Fruit fly (Drosophila melanogaster): ENCODE results near the gene Ubc4.

Ubc4 gene

DNA sequence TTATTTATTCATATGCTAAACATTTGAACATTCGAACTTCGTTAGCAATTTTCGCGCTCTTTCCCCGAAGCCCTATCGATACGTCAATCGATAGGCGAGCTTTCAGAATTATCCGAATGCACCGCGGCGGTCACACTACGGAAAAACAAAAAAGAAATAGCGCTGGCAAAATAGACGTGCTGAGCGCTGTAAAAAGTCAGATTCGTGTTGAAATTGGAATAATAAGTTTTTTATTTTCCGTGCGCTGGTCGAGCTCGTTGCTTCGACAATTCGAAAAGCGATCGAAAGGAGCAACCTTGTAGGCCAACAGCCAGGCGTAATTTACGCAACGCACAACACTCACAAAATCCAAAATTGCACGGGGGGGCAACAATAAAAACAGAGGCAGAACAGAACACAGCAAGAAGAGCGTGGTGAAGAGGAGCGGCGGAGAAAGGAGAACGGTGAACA is at the start of gene Ubc4:
Ubc4 (plus strand) TSS at position 144 of the 450 bp plus-strand sequence.
- TF ChIP-seq CTCF (optimal IDR thresholded peaks at IDR 0.05) (no peak), CG8478 (optimal IDR thresholded peaks at IDR 0.05) (no peak)

DNA sequence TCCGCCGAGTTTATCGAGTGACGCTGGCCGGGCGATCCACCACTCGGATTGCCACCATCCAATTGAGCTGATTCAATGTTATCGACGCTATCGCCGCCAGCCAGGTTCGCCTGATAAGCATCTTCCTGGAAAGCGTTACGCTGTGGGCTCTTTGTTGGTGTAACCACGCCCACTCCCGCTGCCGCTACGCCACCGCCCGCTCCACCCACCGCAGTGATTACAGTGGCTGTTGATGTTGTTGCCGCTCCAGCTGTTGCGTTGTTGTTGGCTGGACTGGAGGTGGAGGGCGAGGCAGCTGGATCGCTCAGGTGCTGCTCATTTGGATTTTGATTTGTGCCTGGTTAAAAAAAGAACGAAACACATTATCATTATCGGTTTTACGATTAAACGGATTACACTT is 26.8 kb upstream of the Ubc4 start:
- no peak for TF ChIP-seq CTCF (optimal IDR thresholded peaks at IDR 0.05)
- TF ChIP-seq CG8478 (optimal IDR thresholded peaks at IDR 0.05), result no peak

DNA sequence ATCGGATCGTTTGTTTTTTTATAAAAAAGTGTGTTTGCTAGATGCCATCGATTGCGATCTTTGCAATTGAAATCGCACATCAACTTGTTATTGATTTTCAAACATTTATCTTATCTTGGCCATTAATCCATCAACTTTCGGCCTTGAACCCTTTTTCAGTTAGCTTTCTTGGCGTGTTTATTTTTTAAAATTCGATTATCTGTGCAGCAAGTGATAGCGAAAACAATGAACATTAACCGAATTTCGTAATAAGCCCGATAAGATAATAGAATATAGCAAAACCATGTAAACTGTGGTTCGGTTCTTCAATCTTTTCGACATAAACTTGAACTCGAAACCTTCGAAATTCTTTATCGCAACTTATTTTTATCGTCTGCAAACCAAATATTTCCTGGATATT is 23.8 kb upstream of the Ubc4 start:
- TF ChIP-seq CG8478 (optimal IDR thresholded peaks at IDR 0.05), result no peak
- no peak for TF ChIP-seq CTCF (optimal IDR thresholded peaks at IDR 0.05)

DNA sequence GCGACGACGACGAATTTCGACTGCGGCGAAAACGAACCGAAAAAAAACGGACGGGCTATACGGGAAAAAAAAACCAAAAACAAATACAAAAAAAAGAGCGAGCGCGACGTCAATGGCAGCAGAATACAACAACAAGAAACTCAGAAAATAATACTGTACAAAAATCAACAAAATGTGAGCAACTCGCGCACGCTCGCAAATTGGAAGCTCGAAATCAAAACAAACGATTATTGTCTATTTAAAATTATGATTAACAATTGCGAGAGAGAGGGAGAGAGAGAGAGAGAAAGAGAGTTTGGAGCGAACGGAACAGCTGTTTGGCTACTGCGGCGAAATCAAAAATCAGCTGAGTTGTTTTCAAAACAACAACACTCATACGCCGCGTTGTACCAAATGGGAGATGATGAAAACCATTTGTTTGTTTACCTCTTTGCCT is 22.6 kb upstream of the Ubc4 start:
- TF ChIP-seq CTCF (optimal IDR thresholded peaks at IDR 0.05) (no peak), CG8478 (optimal IDR thresholded peaks at IDR 0.05) (no peak)

DNA sequence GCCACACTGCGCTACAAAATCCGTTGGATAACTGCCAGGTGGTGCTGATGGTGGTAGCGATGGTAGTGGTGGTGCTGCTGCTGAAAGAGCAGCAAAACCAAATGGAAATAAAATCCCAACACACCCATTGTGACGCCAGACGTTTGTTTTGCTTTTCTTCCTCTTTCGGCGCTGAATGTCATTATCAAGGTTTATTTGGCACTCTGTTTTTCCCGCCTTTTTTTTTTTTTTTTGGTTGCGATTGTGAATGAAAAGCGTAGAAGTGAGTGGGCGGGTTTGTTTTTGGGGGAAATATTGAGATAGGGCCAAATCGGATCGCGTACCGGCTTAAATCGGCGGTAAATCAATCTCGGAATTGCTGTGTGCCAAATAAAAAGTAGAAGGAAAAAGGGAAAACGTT is 20.9 kb upstream of the Ubc4 start:
- no peak for TF ChIP-seq CG8478 (optimal IDR thresholded peaks at IDR 0.05)
- TF ChIP-seq CTCF (optimal IDR thresholded peaks at IDR 0.05), result no peak

DNA sequence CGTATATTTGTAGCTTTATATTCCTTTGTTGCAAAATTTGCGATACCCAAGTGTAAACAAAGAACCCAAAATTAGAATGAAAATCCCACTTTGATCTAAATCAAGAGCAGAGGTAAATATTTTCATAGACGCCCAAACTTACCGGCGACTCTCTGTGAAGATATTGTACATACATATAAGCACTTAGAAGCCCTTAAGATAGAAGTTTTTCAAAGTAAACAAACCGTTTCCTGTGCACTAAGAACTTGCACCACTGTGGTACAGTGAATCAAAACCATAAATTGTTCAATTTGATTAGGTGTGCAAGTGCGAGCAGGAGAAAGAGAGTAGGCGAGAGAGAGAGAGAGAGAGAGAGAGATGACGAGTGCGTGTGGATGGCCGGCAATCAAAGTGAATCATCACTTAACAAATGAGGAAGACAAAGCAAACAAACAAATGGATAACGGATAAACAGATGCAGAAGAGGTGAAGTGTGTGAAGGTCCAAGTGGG is 20.1 kb upstream of the Ubc4 start:
- no peak for TF ChIP-seq CG8478 (optimal IDR thresholded peaks at IDR 0.05)
- no peak for TF ChIP-seq CTCF (optimal IDR thresholded peaks at IDR 0.05)

DNA sequence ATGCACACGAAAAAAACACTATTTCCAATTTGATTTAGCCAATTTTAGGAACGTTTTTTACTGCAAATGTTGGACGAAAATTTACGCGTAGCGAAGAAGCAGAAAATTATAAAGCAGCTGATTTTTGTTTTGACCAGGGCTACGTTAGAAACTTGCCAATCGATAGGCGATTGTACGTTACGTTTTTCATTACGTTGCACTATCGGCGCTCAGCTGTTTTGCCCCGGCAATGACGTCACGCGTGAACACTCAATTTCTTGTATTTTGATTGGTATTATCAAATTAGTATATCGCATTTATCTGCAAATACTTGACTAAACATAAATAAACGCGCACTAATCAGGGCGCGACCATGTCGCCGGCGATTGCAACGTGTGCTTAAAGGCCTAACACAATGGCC is 19.1 kb upstream of the Ubc4 start, which contains the start of the genes fry and CG16717:
fry (minus strand) TSS at position 110 of the 400 bp plus-strand sequence.
CG16717 (plus strand) TSS at position 208 of the 400 bp plus-strand sequence.
- no peak for TF ChIP-seq CG8478 (optimal IDR thresholded peaks at IDR 0.05)
- no peak for TF ChIP-seq CTCF (optimal IDR thresholded peaks at IDR 0.05)

DNA sequence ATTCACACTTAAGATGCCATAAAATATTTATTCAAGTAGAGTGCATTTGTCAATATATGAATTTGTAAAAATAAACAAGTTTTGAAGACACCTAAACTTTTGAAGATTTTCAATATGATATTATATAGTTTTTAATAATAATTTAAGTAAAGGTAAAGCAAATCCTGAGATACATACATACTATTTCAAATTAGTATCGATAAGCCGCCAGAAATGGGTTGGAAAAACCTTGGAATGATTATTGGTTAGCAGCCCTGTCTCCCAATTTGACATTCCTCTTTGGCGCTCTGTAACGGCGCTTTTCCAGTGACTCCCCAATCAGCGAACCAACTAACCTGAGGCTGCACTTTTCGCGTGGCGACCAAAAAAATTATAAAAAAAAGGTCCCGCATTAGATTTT is 17.2 kb upstream of the Ubc4 start, which contains the start of gene alphaTub67C:
alphaTub67C (plus strand) TSS at position 301 of the 400 bp plus-strand sequence.
- no peak for TF ChIP-seq CTCF (optimal IDR thresholded peaks at IDR 0.05)
- TF ChIP-seq CG8478 (optimal IDR thresholded peaks at IDR 0.05), result no peak

DNA sequence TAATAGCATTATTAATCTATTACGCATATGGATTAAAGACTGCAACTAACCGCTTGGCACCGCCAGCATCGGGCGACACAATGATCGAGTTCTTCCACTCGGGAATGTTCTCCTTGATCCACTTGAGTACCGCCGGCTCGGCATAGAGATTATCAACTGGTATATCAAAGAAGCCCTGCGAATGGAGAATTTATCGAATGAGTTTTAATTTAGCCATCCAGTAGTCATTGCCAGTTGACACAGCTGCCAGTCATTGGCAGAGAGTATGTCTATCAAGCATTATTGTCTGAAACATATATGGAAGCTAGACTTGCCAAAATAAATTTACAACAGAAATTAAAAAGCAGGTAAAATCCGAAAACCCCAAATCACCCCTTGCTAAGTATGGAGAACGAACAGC is 13.3 kb upstream of the Ubc4 start, which contains the start of gene CG16719:
CG16719 (plus strand) TSS at position 301 of the 400 bp plus-strand sequence.
- TF ChIP-seq CTCF (optimal IDR thresholded peaks at IDR 0.05), result no peak
- no peak for TF ChIP-seq CG8478 (optimal IDR thresholded peaks at IDR 0.05)

DNA sequence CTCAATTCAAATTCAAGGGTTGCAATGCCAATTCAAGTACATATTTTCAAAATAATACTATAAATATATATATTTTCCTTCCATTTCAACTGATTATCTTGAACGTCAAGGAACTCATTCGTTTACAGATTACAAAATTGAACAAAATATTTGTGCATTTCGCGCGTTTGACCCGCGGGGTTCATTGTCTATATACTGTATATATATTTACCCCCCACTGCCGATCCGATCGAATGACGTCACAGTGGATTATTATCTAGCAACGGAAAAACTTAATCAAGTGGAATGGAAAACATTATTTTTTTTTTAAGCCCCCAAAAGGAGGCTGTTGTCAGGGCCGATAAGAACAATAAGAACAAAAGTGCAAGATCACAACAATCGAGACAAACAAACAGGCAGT is 10.6 kb upstream of the Ubc4 start:
- TF ChIP-seq CTCF (optimal IDR thresholded peaks at IDR 0.05) (no peak), CG8478 (optimal IDR thresholded peaks at IDR 0.05) (no peak)

DNA sequence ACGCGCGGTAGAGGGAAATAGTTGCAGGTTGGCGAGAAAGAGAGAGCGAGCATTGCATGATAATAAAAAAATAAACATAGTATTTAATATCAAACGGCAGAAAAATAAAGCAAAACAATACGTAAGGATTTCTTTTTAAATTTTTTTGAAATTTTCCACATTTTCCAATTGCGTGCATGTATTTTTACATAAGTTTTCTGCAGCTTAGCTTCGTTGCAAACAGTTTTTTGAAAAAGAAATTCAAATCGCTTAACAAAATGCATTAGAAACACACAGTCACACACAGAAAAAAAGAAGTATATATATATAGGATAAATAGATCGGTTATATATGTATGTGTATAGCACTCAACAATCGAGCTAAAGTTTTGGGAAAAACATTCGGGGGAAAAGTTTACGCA is 9.5 kb upstream of the Ubc4 start:
- TF ChIP-seq CTCF (optimal IDR thresholded peaks at IDR 0.05) (no peak), CG8478 (optimal IDR thresholded peaks at IDR 0.05) (no peak)

DNA sequence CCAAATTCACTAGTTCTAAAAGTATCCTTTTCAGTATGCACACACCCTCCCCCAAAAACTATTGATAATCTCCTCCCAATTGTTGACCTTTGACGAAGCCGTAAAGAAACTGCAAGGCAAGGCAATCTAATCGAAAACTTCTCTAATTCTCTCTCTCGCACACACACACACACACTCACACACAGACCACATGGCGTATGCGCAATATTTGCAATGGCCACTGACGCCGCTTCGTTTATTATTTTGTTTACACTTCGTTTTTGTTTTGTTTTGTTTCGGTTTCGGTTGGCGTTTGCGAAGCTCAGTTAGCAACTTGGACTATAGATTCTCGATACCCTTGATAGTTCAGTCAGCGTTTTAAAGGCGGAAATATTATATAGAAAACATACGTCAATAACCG is 8.3 kb upstream of the Ubc4 start:
- TF ChIP-seq CG8478 (optimal IDR thresholded peaks at IDR 0.05), result no peak
- no peak for TF ChIP-seq CTCF (optimal IDR thresholded peaks at IDR 0.05)

DNA sequence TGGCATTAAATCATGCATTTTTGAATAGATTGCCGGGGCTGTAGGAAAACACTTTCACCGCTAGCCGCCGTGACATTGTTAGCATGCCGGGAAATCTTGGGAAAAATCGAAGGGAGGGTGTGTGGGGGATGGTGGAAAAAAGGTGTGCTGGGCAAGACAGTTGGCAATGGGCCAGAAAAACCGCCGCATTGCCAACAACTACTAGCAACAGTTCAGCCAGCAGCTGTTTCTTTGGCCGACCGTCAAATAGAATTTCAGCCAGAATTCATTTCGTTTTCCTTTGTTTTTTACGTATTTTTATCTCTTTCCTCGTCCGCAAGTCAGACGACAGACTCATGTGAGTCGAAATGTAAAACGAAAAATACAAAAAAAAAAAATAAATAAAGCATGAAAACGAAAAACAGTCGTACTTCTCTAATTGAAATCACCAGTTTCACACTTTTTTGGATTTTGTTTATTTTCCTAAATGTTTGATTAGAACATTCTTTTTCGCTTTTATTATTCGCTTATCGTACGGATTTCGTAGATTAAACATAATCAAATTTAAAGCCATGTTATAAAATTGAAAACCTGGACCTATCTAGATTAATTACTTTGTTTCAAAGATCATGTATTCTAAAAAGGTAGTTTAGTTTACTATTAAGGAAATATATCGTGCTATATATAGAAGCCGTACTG is 7.2 kb upstream of the Ubc4 start:
- TF ChIP-seq CTCF (optimal IDR thresholded peaks at IDR 0.05), result no peak
- TF ChIP-seq CG8478 (optimal IDR thresholded peaks at IDR 0.05), result no peak

DNA sequence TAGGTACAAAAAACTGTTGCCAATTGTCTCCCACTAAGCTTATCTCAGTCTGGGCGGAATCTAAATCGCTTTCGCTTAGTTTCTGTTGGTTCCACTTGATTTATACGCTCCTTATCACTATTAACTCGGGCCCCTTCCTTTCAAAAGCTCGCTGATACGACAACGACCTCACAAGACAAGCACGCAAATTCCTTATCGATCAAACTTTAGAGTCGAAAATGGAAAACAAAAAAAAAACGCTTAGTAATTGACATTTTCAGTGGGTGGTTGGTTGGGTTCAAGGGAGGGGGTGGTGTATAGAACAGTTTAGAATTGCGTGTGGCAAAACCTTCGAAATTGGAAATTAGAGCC is 6.7 kb upstream of the Ubc4 start:
- no peak for TF ChIP-seq CTCF (optimal IDR thresholded peaks at IDR 0.05)
- TF ChIP-seq CG8478 (optimal IDR thresholded peaks at IDR 0.05), result no peak

DNA sequence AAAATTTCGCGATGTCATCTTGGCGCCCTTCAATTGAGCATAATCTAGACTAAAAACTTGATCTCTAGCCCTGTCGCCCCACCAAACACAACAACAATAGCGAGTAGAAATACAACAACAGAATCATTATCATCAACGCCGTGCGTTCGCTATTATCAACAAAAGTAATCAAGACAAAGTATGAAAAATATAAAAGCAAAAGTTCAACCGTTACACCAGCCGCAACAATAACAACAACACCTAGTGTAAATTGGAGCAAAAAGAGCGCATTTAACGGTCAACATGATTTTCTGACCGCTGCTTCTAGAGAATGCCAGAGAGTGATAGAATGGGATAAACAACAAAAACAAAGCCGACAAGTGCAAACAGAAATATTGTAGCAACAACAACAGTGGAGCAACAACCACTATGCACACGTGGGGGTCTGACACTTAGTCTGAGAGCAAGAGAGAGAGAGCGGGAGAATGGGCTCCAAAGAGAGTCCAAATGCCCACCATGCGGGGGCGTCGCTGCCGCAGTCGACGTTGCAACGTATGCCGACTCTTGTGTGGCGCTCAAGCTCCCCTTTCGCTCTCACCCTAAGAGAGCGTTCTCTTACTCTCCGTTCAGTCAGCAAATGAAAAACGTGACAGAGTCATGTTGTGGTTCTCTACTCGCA is 5.8 kb upstream of the Ubc4 start:
- no peak for TF ChIP-seq CG8478 (optimal IDR thresholded peaks at IDR 0.05)
- TF ChIP-seq CTCF (optimal IDR thresholded peaks at IDR 0.05), result no peak

All from S2 (cell line).